Worm (Caenorhabditis elegans) whole organism, L1 larva: ENCODE results near the gene F32H5.1.

Source experiments
- ceh-90 ChIP-seq: sonication (generic microtip); optimal IDR thresholded peaks from 2 replicates; lab custom pipeline; 2016; ENCODE audit warnings: missing genetic modification characterization, missing compliant biosample characterization
- egl-27 ChIP-seq, 2 experiments: fragments of 150-350 bp in 1 of 2; sonication (generic microtip); optimal IDR thresholded peaks; 3 replicates each; lab custom pipeline; 2017 to 2018; ENCODE audit warnings: missing biosample characterization in 2 of 2, missing genetic modification characterization in 2 of 2, missing genetic modification reagents in 2 of 2
- fos-1 ChIP-seq: fragments of 150-350 bp; optimal IDR thresholded peaks from 2 replicates; lab custom pipeline; 2014; ENCODE audit warnings: missing biosample characterization, missing genetic modification characterization
- lin-13 ChIP-seq: fragments of 150-350 bp; optimal IDR thresholded peaks from 2 replicates; lab custom pipeline; 2014; ENCODE audit warnings: missing biosample characterization, missing genetic modification reagents, missing genetic modification characterization
- lin-39 ChIP-seq: fragments of 150-350 bp; optimal IDR thresholded peaks from 2 replicates; lab custom pipeline; 2014; ENCODE audit warnings: missing biosample characterization, missing genetic modification reagents, missing genetic modification characterization
- lsy-2 ChIP-seq, 2 experiments: fragments of 150-350 bp; optimal IDR thresholded peaks; 2 replicates each; lab custom pipeline; 2014; ENCODE audit warnings: missing biosample characterization in 2 of 2, missing genetic modification characterization in 2 of 2
- nhr-76 ChIP-seq: sonication (generic microtip); optimal IDR thresholded peaks from 2 replicates; lab custom pipeline; 2017; ENCODE audit warnings: missing biosample characterization, missing genetic modification characterization
- nhr-90 ChIP-seq: sonication (generic microtip); optimal IDR thresholded peaks from 2 replicates; lab custom pipeline; 2016; ENCODE audit warnings: mild to moderate bottlenecking, missing genetic modification characterization, missing compliant biosample characterization; ENCODE audit not compliant: poor library complexity
- pqm-1 ChIP-seq: sonication (generic microtip); optimal IDR thresholded peaks from 3 replicates; lab custom pipeline; 2017; ENCODE audit warnings: missing biosample characterization, missing genetic modification characterization
- skn-1 ChIP-seq: fragments of 150-350 bp; optimal IDR thresholded peaks from 2 replicates; lab custom pipeline; 2014; ENCODE audit warnings: missing biosample characterization, missing genetic modification characterization
- snpc-4 ChIP-seq: fragments of 150-350 bp; optimal IDR thresholded peaks from 2 replicates; lab custom pipeline; 2014; ENCODE audit warnings: missing biosample characterization, missing genetic modification characterization
- unc-62 ChIP-seq: fragments of 150-350 bp; optimal IDR thresholded peaks from 2 replicates; lab custom pipeline; 2014; ENCODE audit warnings: missing biosample characterization, missing genetic modification reagents, missing genetic modification characterization
- ztf-11 ChIP-seq, 2 experiments: sonication (generic microtip); optimal IDR thresholded peaks; 2 replicates each; lab custom pipeline; 2016 to 2017; ENCODE audit warnings: missing genetic modification characterization in 2 of 2, missing biosample characterization in 1 of 2, missing compliant biosample characterization in 1 of 2

DNA sequence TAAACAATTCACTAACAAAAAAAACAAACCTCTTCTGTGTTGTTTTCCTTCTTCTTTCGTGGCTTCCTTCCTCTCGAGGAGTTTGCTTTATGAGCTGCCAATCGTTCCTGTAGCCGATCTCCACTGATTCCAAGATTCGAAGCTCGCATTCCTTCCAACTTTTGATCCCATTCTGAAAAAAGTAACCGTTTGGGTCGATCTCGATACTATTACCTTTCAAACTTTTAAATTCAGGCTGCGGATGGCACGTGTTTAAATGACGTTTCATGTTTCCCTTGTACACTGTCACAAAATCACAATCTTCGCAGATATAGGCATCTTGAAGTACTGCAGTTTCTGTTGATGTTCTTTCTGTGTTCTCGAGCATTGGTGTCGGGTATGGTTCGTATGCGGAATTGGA lies 29.6 kb upstream of the F32H5.1 start:
- no peak for TF ChIP-seq lin-13
- TF ChIP-seq fos-1, result no peak
- no peak for TF ChIP-seq nhr-90
- TF ChIP-seq unc-62 (GFP tag; lab: Kevin White, UChicago), result no peak
- no peak for TF ChIP-seq lin-39 (tag; lab: Kevin White, UChicago)
- TF ChIP-seq ztf-11 (tag; optimal IDR thresholded peaks at IDR 0.05; lab: Kevin White, UChicago), result no peak
- TF ChIP-seq nhr-76 (tag; lab: Kevin White, UChicago), result no peak
- no peak for TF ChIP-seq snpc-4
- no peak for TF ChIP-seq egl-27 (tag; optimal IDR thresholded peaks at IDR 0.05; lab: Kevin White, UChicago)
- no peak for TF ChIP-seq pqm-1 (tag; lab: Kevin White, UChicago)
- TF ChIP-seq skn-1 (tag; lab: Kevin White, UChicago), result no peak
- TF ChIP-seq lsy-2 (tag; optimal IDR thresholded peaks at IDR 0.05; lab: Kevin White, UChicago), result no peak
- TF ChIP-seq ceh-90 (tag; lab: Kevin White, UChicago), result no peak
